Worm (Caenorhabditis elegans): ENCODE measurements around the gene his-1.

DNA sequence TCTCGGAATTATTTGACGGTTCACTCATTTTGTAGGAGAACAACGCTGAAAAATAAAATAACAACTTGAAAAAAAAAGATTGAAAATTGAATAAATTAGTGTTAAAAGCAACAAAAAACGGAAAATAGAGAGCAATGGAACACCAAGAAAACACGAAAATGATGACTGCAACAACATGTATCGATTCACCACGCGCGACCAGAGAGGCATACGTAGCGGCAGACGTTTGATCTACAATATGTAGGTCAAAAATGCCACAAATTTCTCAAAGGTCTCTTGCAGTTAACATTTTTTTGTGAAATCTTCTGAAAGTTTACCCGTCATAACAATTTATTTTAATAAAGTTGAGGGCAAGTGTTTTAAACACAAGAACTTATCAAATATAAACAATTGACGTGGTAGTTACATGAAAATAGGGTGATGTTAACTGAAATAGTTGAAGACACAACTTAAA is 14.7 kb downstream of the his-1 start, which contains the start of gene F14H3.5:
- TF ChIP-seq unc-62 (GFP tag; optimal IDR thresholded peaks at IDR 0.05 in 1 of 2) (no peak), unc-62 (tag; optimal IDR thresholded peaks at IDR 0.05) (no peak), pha-4 (GFP tag; IDR thresholded peaks at IDR 0.05) (no peak), pha-4 (tag; optimal IDR thresholded peaks at IDR 0.05) (no peak), ama-1 (optimal IDR thresholded peaks at IDR 0.05) (no peak), lsy-2 (tag; optimal IDR thresholded peaks at IDR 0.05) (no peak), ceh-82 (tag; optimal IDR thresholded peaks at IDR 0.05) (no peak), nhr-237 (tag; optimal IDR thresholded peaks at IDR 0.05) (no peak), fos-1 (tag; optimal IDR thresholded peaks at IDR 0.05) (no peak), T20F7.1 (GFP tag; optimal IDR thresholded peaks at IDR 0.05) (no peak), lin-15B (tag; optimal IDR thresholded peaks at IDR 0.05) (no peak), zag-1 (tag; optimal IDR thresholded peaks at IDR 0.05) (no peak)

Measured in whole organism, L4 larva.